Worm (Caenorhabditis elegans): Measurements from ENCODE around the gene R05G6.10.

The R05G6.10 gene

DNA sequence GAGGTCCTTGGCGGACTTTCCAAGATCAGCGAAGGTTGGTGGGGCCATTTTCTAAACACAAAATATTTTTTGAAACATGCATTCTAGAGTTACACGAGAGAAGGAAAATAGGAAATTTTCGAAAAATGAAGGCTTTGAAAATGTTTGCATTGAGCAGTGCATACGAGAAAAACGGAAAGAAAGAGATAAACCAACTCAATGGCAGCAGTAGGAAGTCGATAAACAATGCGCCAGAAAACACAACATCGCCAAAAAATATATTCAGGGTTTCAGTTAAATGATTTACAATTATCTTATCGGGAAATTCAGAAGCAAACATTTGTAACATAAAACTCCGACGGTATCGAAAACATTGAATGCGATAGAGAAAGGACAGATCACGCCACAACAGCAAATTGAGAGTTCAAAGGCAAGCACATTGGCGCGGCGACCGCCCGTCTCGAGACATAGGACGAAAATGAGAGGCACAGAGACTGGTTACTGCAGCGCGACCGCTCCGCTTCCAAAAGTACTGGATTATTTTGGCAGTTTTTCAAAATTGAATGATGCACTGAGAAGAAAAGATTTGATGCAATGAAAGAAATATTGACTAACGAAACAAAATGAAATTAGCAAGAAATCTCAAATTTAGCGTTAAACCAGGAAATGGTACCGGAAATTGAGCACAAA lies 34.4 kb downstream of the R05G6.10 start, which contains the start of the genes vdac-1 and R05G6.5 (continued):
- TF ChIP-seq ceh-82 (tag; optimal IDR thresholded peaks at IDR 0.05) (no peak), zag-1 (tag; optimal IDR thresholded peaks at IDR 0.05) (no peak), unc-39 (tag; optimal IDR thresholded peaks at IDR 0.05) (no peak), daf-16 (GFP tag; optimal IDR thresholded peaks at IDR 0.05) (peak in 1 of 2 experiments; percentile 2), daf-16 (tag; optimal IDR thresholded peaks at IDR 0.05) (peak; percentile 73), R02D3.7 (tag; optimal IDR thresholded peaks at IDR 0.05) (no peak), madf-9 (GFP tag; conservative IDR thresholded peaks at IDR 0.05) (peak; percentile 65), aha-1 (tag) (peak; percentile 83), lin-29 (GFP tag; IDR thresholded peaks at IDR 0.05) (0 out of 2 replicates have a peak, but pooled peaks have one; percentile 22), hif-1 (tag; optimal IDR thresholded peaks at IDR 0.05) (peak; percentile 3 to 63), nhr-237 (tag; optimal IDR thresholded peaks at IDR 0.05) (no peak), tra-1 (GFP tag; IDR thresholded peaks at IDR 0.05) (0 out of 2 replicates have a peak, but pooled peaks have one; percentile 49), ZK337.2 (GFP tag; IDR thresholded peaks at IDR 0.05) (no peak), mdl-1 (tag; optimal IDR thresholded peaks at IDR 0.05) (peak in 1 of 2 experiments; percentile 78), duxl-1 (tag; optimal IDR thresholded peaks at IDR 0.05; ENCODE audit: poor library complexity) (peak; percentile 16), daf-19 (GFP tag; conservative IDR thresholded peaks at IDR 0.05) (no peak), nhr-25 (tag; optimal IDR thresholded peaks at IDR 0.05; ENCODE audit: borderline replicate concordance, insufficient read depth) (peak; percentile 84), pha-4 (GFP tag; IDR thresholded peaks at IDR 0.05) (peak; percentile 77), pha-4 (tag; optimal IDR thresholded peaks at IDR 0.05) (peak; percentile 38), nhr-48 (tag; optimal IDR thresholded peaks at IDR 0.05) (peak; percentile 11), hmg-1.1 (GFP tag; IDR thresholded peaks at IDR 0.05) (peak; percentile 71), D1046.2 (GFP tag; IDR thresholded peaks at IDR 0.05) (no peak), lim-7 (GFP tag; IDR thresholded peaks at IDR 0.05) (peak; percentile 13; the same call in 1 of the 2 replicates), nhr-42 (GFP tag; IDR thresholded peaks at IDR 0.05) (peak; percentile 71; the same call in 1 of the 2 replicates), ceh-44 (GFP tag; IDR thresholded peaks at IDR 0.05) (no peak), sdz-12 (GFP tag; optimal IDR thresholded peaks at IDR 0.05) (no peak), ztf-7 (tag; optimal IDR thresholded peaks at IDR 0.05) (peak; percentile 22), nhr-10 (tag; optimal IDR thresholded peaks at IDR 0.05) (peak; percentile 50), F37D6.2 (tag; optimal IDR thresholded peaks at IDR 0.05) (peak; percentile 13), ceh-28 (tag; optimal IDR thresholded peaks at IDR 0.05) (no peak), zip-2 (tag; optimal IDR thresholded peaks at IDR 0.05) (peak; percentile 10), T26A8.4 (GFP tag; IDR thresholded peaks at IDR 0.05) (peak; percentile 59), ceh-62 (tag; optimal IDR thresholded peaks at IDR 0.05) (no peak), dve-1 (tag; optimal IDR thresholded peaks at IDR 0.05; ENCODE audit: insufficient read depth) (peak; percentile 90), spr-1 (tag; optimal IDR thresholded peaks at IDR 0.05) (peak; percentile 16), unc-62 (GFP tag; optimal IDR thresholded peaks at IDR 0.05 in 1 of 2) (no peak), unc-62 (tag; optimal IDR thresholded peaks at IDR 0.05) (no peak), Y48G9A.11 (GFP tag; IDR thresholded peaks at IDR 0.05) (no peak), zfp-3 (GFP tag; conservative IDR thresholded peaks at IDR 0.05) (peak; percentile 69), jun-1 (tag; optimal IDR thresholded peaks at IDR 0.05) (no peak), ceh-20 (GFP tag; IDR thresholded peaks at IDR 0.05) (peak; percentile 84), dpl-1 (GFP tag; optimal IDR thresholded peaks at IDR 0.05) (peak; percentile 89), Y75B8A.6 (GFP tag; IDR thresholded peaks at IDR 0.05) (0 out of 2 replicates have a peak, but pooled peaks have one; percentile 18), F26F4.8 (GFP tag; conservative IDR thresholded peaks at IDR 0.05) (no peak), zip-11 (GFP tag; IDR thresholded peaks at IDR 0.05) (no peak)
